Worm (Caenorhabditis elegans): Measurements from ENCODE around the gene nth-1.

DNA sequence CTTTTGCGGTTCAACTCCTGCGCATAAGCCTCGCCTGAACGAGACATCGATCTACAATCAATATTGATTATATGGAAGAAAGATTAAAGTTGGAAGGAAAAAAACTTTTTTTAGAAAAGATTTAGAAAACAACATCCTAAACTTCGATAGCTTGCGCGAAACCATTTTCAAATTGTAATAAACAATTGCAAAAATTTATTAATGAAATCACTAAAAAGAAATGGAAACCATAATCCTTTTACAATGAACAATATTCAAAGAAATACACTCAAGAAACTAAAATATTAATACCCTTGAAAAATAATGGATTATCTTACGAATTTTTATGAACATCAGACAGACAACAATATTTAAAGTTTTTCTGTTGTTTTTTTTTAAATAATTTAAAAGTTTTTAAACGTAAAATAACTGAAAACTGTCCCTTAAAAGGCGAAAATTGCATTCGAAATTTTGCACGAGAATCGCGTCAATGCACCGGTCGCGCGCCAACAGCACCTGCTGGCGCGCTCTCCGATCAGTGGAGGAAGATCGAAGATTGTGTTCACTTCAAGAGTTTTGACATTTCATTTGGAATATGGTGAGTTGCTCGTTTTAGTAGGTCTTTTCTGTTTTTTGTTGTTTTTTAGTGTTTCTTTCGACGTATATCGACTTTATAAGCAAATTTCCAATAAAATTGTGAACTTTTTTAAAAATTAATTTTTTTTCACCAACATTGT, 24.7 kb downstream of the nth-1 start, which contains the start of the genes sftb-1 and R10E4.1:
- peak; percentile 3 for TF ChIP-seq pqm-1 (tag; optimal IDR thresholded peaks at IDR 0.05)
- TF ChIP-seq nfya-1 (tag; optimal IDR thresholded peaks at IDR 0.05; ENCODE audit: insufficient read depth), result peak; percentile 82
- peak; percentile 81 for TF ChIP-seq snpc-4 (tag; optimal IDR thresholded peaks at IDR 0.05)
- peak; percentile 30 for TF ChIP-seq elt-2 (tag; optimal IDR thresholded peaks at IDR 0.05)
